Worm (Caenorhabditis elegans): ENCODE measurements around the gene sym-4.

The sym-4 gene

DNA sequence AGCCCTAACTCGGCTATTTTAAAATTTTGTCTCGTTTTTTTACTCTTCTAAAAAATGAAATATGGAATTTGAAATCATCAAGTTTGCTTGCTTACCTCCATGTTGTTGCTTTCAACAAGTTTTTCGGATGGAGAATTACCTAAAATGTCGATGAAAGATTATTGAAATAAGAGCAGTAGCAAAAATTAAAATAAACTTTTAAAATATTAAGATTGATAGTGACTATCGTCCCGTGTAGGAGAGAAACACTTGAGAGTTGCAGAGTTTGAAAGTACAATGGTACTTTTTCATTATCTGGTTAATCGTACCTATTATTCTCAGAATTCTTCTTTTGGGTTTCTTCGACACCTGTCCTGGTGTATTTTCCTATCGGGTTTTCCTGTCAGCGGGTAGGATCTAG is 12.5 kb downstream of the sym-4 start, which contains the start of gene ceh-90:
Gene ceh-90, minus strand, starts transcription at position 101 of the 400 bp plus-strand sequence.
- TF ChIP-seq unc-62 (GFP tag; optimal IDR thresholded peaks at IDR 0.05) = no peak

- no peak for TF ChIP-seq unc-62 (GFP tag; optimal IDR thresholded peaks at IDR 0.05)
Observed at ce11 chrX:14152644-14153043, 16.8 kb downstream of the sym-4 start.

ce11 chrX:14147400-14147799 is 22.0 kb downstream of the sym-4 start, which contains the start of gene akt-2:
Gene akt-2, plus strand, starts transcription at chrX:14147700.
- TF ChIP-seq unc-62 (GFP tag; optimal IDR thresholded peaks at IDR 0.05) = no peak

- no peak for TF ChIP-seq unc-62 (GFP tag; optimal IDR thresholded peaks at IDR 0.05)
Observed at ce11 chrX:14146740-14147140, 22.7 kb downstream of the sym-4 start.

DNA sequence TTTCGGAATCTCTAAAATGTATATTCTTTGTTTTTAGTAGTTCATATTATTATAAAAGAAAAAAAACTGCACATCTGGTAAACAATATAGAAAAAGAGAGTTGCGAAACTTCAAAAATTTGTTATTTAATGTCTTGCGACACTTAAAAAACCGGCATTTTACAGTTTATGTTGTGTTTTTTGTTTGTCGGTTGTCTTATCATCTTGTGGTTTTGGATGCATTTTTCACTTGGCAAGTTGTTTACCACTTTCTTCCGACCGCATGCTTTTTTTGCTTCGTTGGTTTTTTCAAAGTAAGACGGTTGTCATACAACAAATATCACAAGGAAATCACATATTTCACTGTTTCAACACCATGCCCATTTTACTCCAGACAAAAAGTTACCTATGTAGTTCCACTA is 23.8 kb downstream of the sym-4 start:
- TF ChIP-seq unc-62 (GFP tag; optimal IDR thresholded peaks at IDR 0.05) = no peak

ce11 chrX:14141896-14142392 is 27.5 kb downstream of the sym-4 start, which contains the start of gene ceh-89:
Gene ceh-89, plus strand, starts transcription at chrX:14141946.
- no peak for TF ChIP-seq unc-62 (GFP tag; optimal IDR thresholded peaks at IDR 0.05)

- no peak for TF ChIP-seq unc-62 (GFP tag; optimal IDR thresholded peaks at IDR 0.05)
Observed at ce11 chrX:14141344-14141841, 28.0 kb downstream of the sym-4 start.

- no peak for TF ChIP-seq unc-62 (GFP tag; optimal IDR thresholded peaks at IDR 0.05)
Observed at ce11 chrX:14140040-14140439, 29.4 kb downstream of the sym-4 start, which contains the start of gene nkat-1. Gene nkat-1, minus strand, starts transcription at chrX:14140140.

- no peak for TF ChIP-seq unc-62 (GFP tag; optimal IDR thresholded peaks at IDR 0.05)
Observed at ce11 chrX:14134883-14135282, 34.5 kb downstream of the sym-4 start.

DNA sequence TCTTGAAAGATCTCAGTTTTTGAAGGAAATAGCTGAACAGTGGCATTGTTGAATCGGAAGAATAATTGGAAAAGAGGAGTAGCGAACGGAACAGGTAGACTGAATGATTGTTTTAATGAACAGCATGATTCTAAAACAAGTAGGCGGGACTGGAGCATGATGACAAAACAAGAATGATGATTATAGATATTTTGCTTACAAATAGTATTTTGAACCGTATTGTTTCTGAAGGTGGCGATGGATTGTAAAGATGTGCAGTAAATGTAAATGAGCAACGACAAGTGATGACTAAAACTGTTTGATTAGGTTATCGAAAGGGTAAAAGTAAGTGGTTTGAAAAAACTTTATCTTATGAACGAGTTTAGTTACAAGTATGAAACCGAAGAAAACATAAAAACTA is 35.2 kb downstream of the sym-4 start, which contains the start of gene F28H6.8:
Gene F28H6.8, minus strand, starts transcription at position 101 of the 400 bp plus-strand sequence.
- no peak for TF ChIP-seq unc-62 (GFP tag; optimal IDR thresholded peaks at IDR 0.05)

ce11 chrX:14132677-14133076 is 36.7 kb downstream of the sym-4 start:
- TF ChIP-seq unc-62 (GFP tag; optimal IDR thresholded peaks at IDR 0.05) = no peak

DNA sequence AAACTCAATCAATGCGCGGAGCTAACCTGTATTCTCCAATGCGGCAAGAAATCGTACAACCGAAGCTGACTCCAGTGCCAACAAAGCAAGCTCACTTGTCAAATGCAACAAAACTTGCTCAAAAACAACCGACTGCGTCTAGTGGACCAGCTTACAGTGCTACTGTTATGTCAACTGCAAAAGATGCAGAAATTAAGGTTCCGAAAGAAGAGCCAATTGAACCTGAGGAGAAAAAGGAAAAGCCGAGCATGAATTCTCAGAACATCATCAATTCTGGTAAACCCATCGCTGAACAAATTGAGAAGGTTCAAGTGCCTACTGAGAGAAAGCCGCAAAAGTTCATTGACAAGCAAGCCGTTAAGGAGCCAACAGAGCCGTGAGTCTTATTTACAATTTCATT is 37.9 kb downstream of the sym-4 start:
- no peak for TF ChIP-seq unc-62 (GFP tag; optimal IDR thresholded peaks at IDR 0.05)

DNA sequence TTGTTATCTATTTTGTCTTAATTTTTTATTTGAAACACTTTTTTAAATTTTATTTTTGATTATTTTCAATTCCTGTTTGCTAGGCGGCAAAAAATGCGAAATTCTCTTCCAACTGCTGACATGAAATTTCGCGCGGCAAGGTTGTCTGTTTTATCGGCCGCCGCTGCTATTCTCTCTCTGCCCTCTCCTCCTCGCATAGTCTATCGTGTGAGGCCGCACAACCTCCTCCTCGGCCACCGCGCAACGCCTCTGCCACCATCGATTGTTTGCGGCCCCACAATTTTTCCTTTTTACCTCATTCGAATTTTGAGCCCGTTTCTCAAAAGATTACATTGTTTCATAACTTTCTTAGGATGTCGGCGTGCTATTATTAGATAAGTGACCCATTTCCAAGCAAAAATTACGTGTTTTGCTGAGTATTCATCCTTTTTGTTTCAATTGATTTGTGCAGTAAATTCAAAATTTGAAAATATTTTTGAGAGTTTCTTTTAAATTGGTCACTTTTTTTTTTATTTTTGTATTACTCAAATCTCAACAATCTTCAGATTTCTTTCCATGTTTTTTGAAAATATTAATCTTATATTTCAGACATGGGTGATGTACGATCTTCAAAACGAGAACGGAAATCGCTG is 42.0 kb downstream of the sym-4 start, which contains the start of gene F28H6.4:
Gene F28H6.4, plus strand, starts transcription at position 582 of the 632 bp plus-strand sequence.
- no peak for TF ChIP-seq unc-62 (GFP tag; optimal IDR thresholded peaks at IDR 0.05)

DNA sequence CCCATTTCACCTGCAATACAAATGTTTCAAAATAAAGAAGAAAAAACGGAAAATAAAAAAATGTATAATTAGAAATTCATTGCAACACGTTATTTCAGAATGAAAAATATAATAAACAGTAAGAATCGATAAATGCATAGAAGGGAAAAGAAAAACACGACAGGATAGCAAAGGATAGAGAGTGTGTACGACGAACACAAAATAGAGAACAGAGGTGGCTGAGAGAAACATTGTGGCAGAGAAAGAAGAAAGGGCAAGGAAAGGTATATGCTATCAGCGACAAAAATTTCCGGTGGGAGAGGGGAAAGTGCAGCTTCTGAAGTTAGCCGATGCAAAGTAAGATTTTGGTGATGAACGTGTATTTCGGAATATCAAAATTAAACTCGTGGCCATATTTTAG is 43.5 kb downstream of the sym-4 start, which contains the start of gene F28H6.6:
Gene F28H6.6, minus strand, starts transcription at position 10 of the 400 bp plus-strand sequence.
- TF ChIP-seq unc-62 (GFP tag; optimal IDR thresholded peaks at IDR 0.05) = no peak

ce11 chrX:14118762-14119161 is 50.7 kb downstream of the sym-4 start:
- no peak for TF ChIP-seq unc-62 (GFP tag; optimal IDR thresholded peaks at IDR 0.05)

DNA sequence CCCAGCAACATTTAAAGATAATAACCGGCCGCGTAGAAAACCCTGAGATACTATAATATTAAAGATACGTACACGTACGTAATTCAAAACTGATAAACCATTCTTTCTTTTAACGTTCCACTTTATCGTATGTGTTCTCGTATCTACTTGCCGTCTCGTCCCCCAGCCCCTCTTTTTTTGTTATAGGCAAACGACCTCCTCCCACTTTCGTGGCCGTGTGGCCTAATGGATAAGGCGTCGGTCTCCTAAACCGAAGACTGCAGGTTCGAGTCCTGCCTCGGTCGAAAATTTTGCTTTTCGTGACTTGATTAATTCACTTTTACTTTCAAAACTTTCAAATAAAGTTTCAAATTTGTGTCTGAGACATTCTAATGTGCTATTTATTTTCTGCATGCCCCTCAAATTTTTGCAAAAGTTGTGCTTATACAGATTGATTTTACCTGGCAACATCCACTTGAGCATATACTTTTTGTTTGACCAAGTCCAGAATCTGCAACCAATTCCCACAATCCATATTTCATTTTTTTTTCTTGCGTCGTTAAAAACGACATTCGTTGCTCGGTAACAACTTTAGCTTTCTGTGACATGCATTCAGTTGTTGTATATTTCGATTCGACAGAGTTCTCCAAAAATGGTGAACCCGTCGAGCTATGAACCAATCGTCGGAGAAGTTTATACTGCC is 53.8 kb downstream of the sym-4 start, which contains the start of gene F28H6.7:
Gene F28H6.7, plus strand, starts transcription at position 632 of the 682 bp plus-strand sequence.
- TF ChIP-seq unc-62 (GFP tag; optimal IDR thresholded peaks at IDR 0.05) = no peak
